Worm (Caenorhabditis elegans) whole organism, L1 larva: Measurements from ENCODE around the gene fbxa-28.

Experiments
- C34B4.2 ChIP-seq: sonication (generic microtip); optimal IDR thresholded peaks from 2 replicates; lab custom pipeline; 2017; ENCODE audit warnings: mild to moderate bottlenecking, missing genetic modification characterization, missing compliant biosample characterization
- aly-2 ChIP-seq: fragments of 150-350 bp; optimal IDR thresholded peaks from 2 replicates; lab custom pipeline; 2014; ENCODE audit warnings: missing biosample characterization, missing genetic modification characterization
- ets-5 ChIP-seq: fragments of 200-800 bp; sonication (Bioruptor generic); IDR thresholded peaks from 2 replicates; pipeline ENCODE4 v1.3.6; 2022; ENCODE audit warnings: missing genetic modification characterization, missing compliant biosample characterization
- fkh-10 ChIP-seq: sonication (generic microtip); optimal IDR thresholded peaks from 2 replicates; lab custom pipeline; 2017; ENCODE audit warnings: missing biosample characterization, missing genetic modification reagents, missing genetic modification characterization
- fos-1 ChIP-seq: fragments of 150-350 bp; optimal IDR thresholded peaks from 2 replicates; lab custom pipeline; 2014; ENCODE audit warnings: missing biosample characterization, missing genetic modification characterization
- jun-1 ChIP-seq: fragments of 150-350 bp; optimal IDR thresholded peaks from 2 replicates; lab custom pipeline; 2014; ENCODE audit warnings: missing biosample characterization, missing genetic modification reagents, missing genetic modification characterization
- lin-39 ChIP-seq: fragments of 150-350 bp; optimal IDR thresholded peaks from 2 replicates; lab custom pipeline; 2014; ENCODE audit warnings: missing biosample characterization, missing genetic modification reagents, missing genetic modification characterization
- mep-1 ChIP-seq: fragments of 150-350 bp; optimal IDR thresholded peaks from 2 replicates; lab custom pipeline; 2014; ENCODE audit warnings: missing biosample characterization, missing genetic modification characterization
- nhr-11 ChIP-seq: fragments of 150-350 bp; optimal IDR thresholded peaks from 2 replicates; lab custom pipeline; 2014; ENCODE audit warnings: missing biosample characterization, missing genetic modification characterization
- nhr-28 ChIP-seq: fragments of 150-350 bp; optimal IDR thresholded peaks from 2 replicates; lab custom pipeline; 2014; ENCODE audit warnings: missing biosample characterization, missing genetic modification characterization
- nhr-77 ChIP-seq: fragments of 150-350 bp; optimal IDR thresholded peaks from 2 replicates; lab custom pipeline; 2014; ENCODE audit warnings: missing biosample characterization, missing genetic modification characterization
- skn-1 ChIP-seq: fragments of 150-350 bp; optimal IDR thresholded peaks from 2 replicates; lab custom pipeline; 2014; ENCODE audit warnings: missing biosample characterization, missing genetic modification characterization
- sptf-1 ChIP-seq: fragments of 150-350 bp; optimal IDR thresholded peaks from 2 replicates; lab custom pipeline; 2014; ENCODE audit warnings: missing biosample characterization, missing genetic modification characterization

DNA sequence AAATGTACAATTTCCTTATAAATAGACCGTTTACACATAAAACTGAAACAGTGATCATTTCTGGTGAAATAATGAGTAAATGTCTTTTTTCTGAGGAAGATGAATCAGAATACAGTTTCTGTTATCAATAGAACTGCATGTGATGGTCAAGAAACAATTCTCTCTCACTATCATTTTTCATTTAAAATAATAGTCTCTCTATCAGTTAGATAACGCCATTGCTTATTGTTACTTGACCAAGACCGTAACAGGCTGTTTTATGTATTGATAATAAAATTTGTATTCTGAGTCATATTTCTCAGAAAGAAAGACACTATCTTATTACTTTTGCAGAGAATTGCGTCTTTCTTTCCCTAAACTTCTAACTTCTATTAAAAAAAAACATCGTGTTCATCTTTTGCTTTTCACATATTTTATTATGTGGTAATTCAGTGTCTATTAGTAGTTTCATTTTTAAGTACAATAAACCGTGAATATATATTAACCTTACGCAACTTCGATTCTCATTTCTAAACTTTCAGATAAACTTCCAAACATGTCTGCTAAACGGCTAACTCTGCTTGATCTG lies 2.5 kb upstream of the fbxa-28 start, which contains the start of gene fbxa-35:
- TF ChIP-seq sptf-1 (tag; lab: Kevin White, UChicago) (no peak), aly-2 (tag; lab: Kevin White, UChicago) (no peak), nhr-77 (tag; lab: Kevin White, UChicago) (no peak), ets-5 (GFP tag; lab: Robert Waterston, UW) (no peak), jun-1 (tag; lab: Kevin White, UChicago) (no peak), nhr-11 (tag; lab: Kevin White, UChicago) (no peak), nhr-28 (tag; lab: Kevin White, UChicago) (no peak), C34B4.2 (tag; lab: Kevin White, UChicago) (no peak), mep-1 (tag; lab: Kevin White, UChicago) (no peak), fkh-10 (no peak), skn-1 (tag; lab: Kevin White, UChicago) (no peak), lin-39 (tag; lab: Kevin White, UChicago) (no peak), fos-1 (tag; lab: Kevin White, UChicago) (no peak)
